Worm (Caenorhabditis elegans): Measurements from ENCODE around the gene C16B8.3.

ce11 chrX:3920101-3920500 lies 48.3 kb downstream of the C16B8.3 start, which contains the start of gene T22B2.2:
- TF ChIP-seq dao-5 (tag; optimal IDR thresholded peaks at IDR 0.05) (no peak), him-1 (tag; optimal IDR thresholded peaks at IDR 0.05) (no peak)
